Worm (Caenorhabditis elegans): ENCODE measurements around the gene tyr-2.

ce11 chrIII:13716831-13717230 is 27.2 kb upstream of the tyr-2 start:
- TF ChIP-seq nhr-12 (tag; optimal IDR thresholded peaks at IDR 0.05) (no peak), ztf-11 (tag; optimal IDR thresholded peaks at IDR 0.05) (no peak), ceh-39 (tag; optimal IDR thresholded peaks at IDR 0.05) (no peak), unc-62 (GFP tag; optimal IDR thresholded peaks at IDR 0.05) (no peak), lsy-2 (tag; optimal IDR thresholded peaks at IDR 0.05) (no peak), elt-3 (tag; optimal IDR thresholded peaks at IDR 0.05) (no peak), mep-1 (tag; optimal IDR thresholded peaks at IDR 0.05) (no peak), ceh-83 (GFP tag; optimal IDR thresholded peaks at IDR 0.05) (no peak), elt-1 (tag; optimal IDR thresholded peaks at IDR 0.05; ENCODE audit: borderline replicate concordance, insufficient read depth) (no peak), pha-4 (tag; optimal IDR thresholded peaks at IDR 0.05) (no peak), sptf-1 (tag; optimal IDR thresholded peaks at IDR 0.05) (no peak)

Measured in whole organism, mixed stage, embryonic.